Fruit fly (Drosophila melanogaster) whole organism, pupa: ENCODE data around the gene CYLD.
A peak's percentile ranks its signal among the peaks of the same experiment; 100 is the strongest.

ENCODE experiments used
- CG10348 ChIP-seq: fragments of 200-800 bp; sonication (Bioruptor generic); IDR thresholded peaks from 2 replicates; pipeline ENCODE4 v1.3.6; 2022; ENCODE audit warnings: missing biosample characterization, missing genetic modification characterization
- CG12605 ChIP-seq: fragments of 200-800 bp; sonication (Bioruptor generic); IDR thresholded peaks from 2 replicates; pipeline ENCODE4 v1.3.6; 2022; ENCODE audit warnings: missing biosample characterization, missing genetic modification characterization
- CG13204 ChIP-seq: fragments of 200-800 bp; sonication (Bioruptor generic); optimal IDR thresholded peaks from 2 replicates; lab custom pipeline; 2018; ENCODE audit warnings: missing biosample characterization, mild to moderate bottlenecking, missing genetic modification characterization, moderate library complexity
- CG14655 ChIP-seq: fragments of 200-800 bp; sonication (Bioruptor generic); optimal IDR thresholded peaks from 3 replicates; lab custom pipeline; 2017; ENCODE audit warnings: mild to moderate bottlenecking, missing biosample characterization, missing genetic modification reagents, missing genetic modification characterization
- CG17806 ChIP-seq: fragments of 200-800 bp; sonication (Bioruptor generic); optimal IDR thresholded peaks from 2 replicates; lab custom pipeline; 2018; ENCODE audit warnings: missing biosample characterization, mild to moderate bottlenecking, missing genetic modification characterization, moderate library complexity
- CG32121 ChIP-seq: fragments of 200-800 bp; sonication (Bioruptor generic); IDR thresholded peaks from 2 replicates; pipeline ENCODE4 v1.3.6; 2022; ENCODE audit warnings: missing biosample characterization, missing genetic modification characterization
- CG4496 ChIP-seq: fragments of 200-800 bp; sonication (Bioruptor generic); IDR thresholded peaks from 3 replicates; pipeline ENCODE4 v1.3.6; 2022; ENCODE audit warnings: missing biosample characterization, missing genetic modification characterization
- CG8159 ChIP-seq: fragments of 200-800 bp; sonication (Bioruptor generic); optimal IDR thresholded peaks from 3 replicates; lab custom pipeline; 2018; ENCODE audit warnings: missing biosample characterization, mild to moderate bottlenecking, missing genetic modification characterization, moderate library complexity
- CG8301 ChIP-seq: fragments of 200-800 bp; sonication (Bioruptor generic); optimal IDR thresholded peaks from 2 replicates; lab custom pipeline; 2018; ENCODE audit warnings: missing biosample characterization, mild to moderate bottlenecking, missing genetic modification characterization
- CG9948 ChIP-seq: fragments of 200-800 bp; sonication (Bioruptor generic); optimal IDR thresholded peaks from 2 replicates; lab custom pipeline; 2018; ENCODE audit warnings: missing biosample characterization, mild to moderate bottlenecking, missing genetic modification characterization, moderate library complexity
- D1 ChIP-seq: fragments of 200-800 bp; sonication (Bioruptor generic); optimal IDR thresholded peaks from 2 replicates; lab custom pipeline; 2018; ENCODE audit warnings: missing biosample characterization, mild to moderate bottlenecking, missing genetic modification characterization, moderate library complexity
- EcR ChIP-seq: fragments of 200-800 bp; sonication (Bioruptor generic); optimal IDR thresholded peaks from 3 replicates; lab custom pipeline; 2019; ENCODE audit warnings: missing biosample characterization, missing genetic modification characterization, mild to moderate bottlenecking, moderate library complexity, missing genetic modification reagents
- Ets98B ChIP-seq: fragments of 200-800 bp; sonication (Bioruptor generic); IDR thresholded peaks from 2 replicates; pipeline ENCODE4 v1.3.6; 2022; ENCODE audit warnings: missing biosample characterization, missing genetic modification characterization
- Pif1B ChIP-seq: fragments of 200-800 bp; sonication (Bioruptor generic); optimal IDR thresholded peaks from 3 replicates; lab custom pipeline; 2016; ENCODE audit warnings: missing biosample characterization, missing genetic modification characterization
- Snoo ChIP-seq: fragments of 200-800 bp; sonication (Bioruptor generic); optimal IDR thresholded peaks from 3 replicates; lab custom pipeline; 2017; ENCODE audit warnings: missing biosample characterization, mild to moderate bottlenecking, missing genetic modification characterization, inconsistent platforms
- fd96Ca ChIP-seq: fragments of 200-800 bp; sonication (Bioruptor generic); IDR thresholded peaks from 3 replicates; pipeline ENCODE4 v1.3.6; 2022; ENCODE audit warnings: missing biosample characterization, missing genetic modification characterization
- gl ChIP-seq: fragments of 200-800 bp; sonication (Bioruptor generic); optimal IDR thresholded peaks from 2 replicates; lab custom pipeline; 2018; ENCODE audit warnings: missing biosample characterization, mild to moderate bottlenecking, missing genetic modification characterization

The CYLD gene

DNA sequence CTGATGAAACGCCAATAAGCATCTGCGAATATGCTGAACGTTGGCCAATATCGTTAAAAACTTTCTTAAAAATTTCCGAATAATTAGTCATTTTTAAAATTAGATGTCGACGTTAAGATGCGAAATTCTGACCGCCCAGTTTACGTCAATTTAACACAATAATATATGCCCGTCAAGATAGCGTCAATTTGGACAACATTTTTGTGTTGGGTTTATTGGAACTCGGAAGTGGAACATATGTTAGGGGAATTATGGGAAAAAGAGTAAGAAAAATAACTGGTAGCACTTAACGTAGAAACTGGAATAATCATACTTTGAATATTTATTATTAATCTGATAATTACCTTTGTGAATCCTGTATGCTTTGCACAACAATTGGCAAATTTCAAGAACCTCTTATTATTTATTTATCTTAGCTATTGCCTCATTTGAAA, 43.9 kb downstream of the CYLD start, which contains the start of gene CG5676:
TSS of gene CG5676 (minus strand) at position 167 of the 434 bp plus-strand sequence.
- TF ChIP-seq D1 (tag; lab: Kevin White, UChicago): peak; percentile 67
- no peak for TF ChIP-seq Pif1B (GFP tag; lab: Kevin White, UChicago)
- TF ChIP-seq, all 21 proteins: peak for 1

dm6 chr2L:10251592-10251991, 48.1 kb downstream of the CYLD start, which contains the start of gene Ror:
Ror (plus strand) TSS chr2L:10251843.
- TF ChIP-seq Ets98B (GFP tag; lab: Robert Waterston, UW) (no peak), Snoo (no peak), fd96Ca (GFP tag; lab: Robert Waterston, UW) (no peak), EcR (GFP tag; lab: Kevin White, UChicago) (peak; percentile 69)

DNA sequence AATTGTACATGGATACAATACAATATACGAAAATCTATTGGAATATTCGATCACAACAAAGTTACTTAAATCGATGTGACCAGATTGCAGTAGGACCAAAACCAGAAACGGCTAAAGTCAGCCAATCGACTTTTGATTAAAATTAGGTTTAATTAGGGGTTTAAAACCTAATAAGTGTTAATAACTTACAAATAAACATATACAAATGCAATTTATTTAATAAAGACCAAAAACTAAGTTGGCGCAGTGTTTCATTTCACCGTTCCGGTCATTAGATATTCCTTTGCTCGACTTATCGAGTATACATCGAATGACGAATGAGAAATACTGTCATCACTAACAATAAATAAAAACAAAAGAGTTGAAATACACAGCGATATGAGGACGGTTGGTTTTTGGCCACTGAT, 49.2 kb downstream of the CYLD start, which contains the start of the genes bsk and CG31717:
TSS of gene bsk (minus strand) at position 61 of the 407 bp plus-strand sequence.
TSS of gene CG31717 (plus strand) at position 297 of the 407 bp plus-strand sequence.
- TF ChIP-seq EcR (GFP tag; lab: Kevin White, UChicago): peak; percentile 43
- TF ChIP-seq CG8301 (tag; lab: Kevin White, UChicago): no peak

DNA sequence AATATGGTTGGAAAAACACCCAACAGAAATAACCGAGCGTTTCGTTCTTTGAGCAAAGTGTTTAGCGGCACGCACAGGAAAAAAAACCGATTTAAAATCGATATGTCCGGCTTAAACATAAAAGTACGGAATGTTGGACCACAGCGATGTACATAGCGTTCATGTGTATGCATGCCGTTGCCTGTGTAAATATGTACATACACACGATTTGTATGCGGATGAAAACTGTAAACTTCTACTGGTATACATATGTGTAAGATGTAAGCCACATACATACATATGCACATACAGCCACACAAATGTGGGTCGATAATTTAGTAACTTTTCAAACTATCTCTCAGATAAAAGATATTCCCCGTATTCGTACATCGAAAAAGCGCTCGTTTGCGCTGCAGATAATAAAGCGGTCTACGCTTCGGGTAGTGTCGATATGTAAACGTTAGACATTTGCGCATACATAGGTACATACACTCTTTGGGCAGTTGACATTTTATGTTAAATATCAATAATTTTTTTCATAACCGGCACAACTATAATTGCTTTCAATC, 49.9 kb downstream of the CYLD start:
- TF ChIP-seq D1 (tag; lab: Kevin White, UChicago): no peak
- no peak for TF ChIP-seq gl (tag; lab: Kevin White, UChicago)
- TF ChIP-seq CG13204 (GFP tag; lab: Kevin White, UChicago): no peak
- TF ChIP-seq CG9948 (tag; lab: Kevin White, UChicago): no peak
- TF ChIP-seq EcR (GFP tag; lab: Kevin White, UChicago): no peak
- no peak for TF ChIP-seq CG4496
- no peak for TF ChIP-seq CG10348 (GFP tag; lab: Robert Waterston, UW)
- TF ChIP-seq Ets98B (GFP tag; lab: Robert Waterston, UW): no peak
- no peak for TF ChIP-seq CG32121
- TF ChIP-seq CG8159 (tag; lab: Kevin White, UChicago): no peak
- no peak for TF ChIP-seq CG17806
- TF ChIP-seq CG14655 (GFP tag; lab: Kevin White, UChicago): no peak

DNA sequence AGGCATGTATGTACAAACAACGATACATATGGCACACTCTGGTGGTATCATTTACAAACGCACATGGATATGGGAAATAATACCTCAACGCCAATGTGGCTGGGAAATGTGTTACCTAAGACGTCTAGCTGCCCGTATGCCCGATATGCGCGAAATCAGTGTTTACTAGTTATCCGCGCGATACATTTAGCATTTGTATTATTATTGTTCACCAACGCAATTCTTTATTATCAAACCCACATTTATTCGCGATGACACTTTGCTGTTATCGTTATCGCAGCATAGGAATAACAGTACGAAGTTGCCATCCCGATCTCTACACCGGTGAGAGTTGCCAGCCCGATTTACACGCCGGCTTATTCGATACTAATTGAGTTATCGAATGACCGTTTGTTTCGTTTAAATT, 52.9 kb downstream of the CYLD start, which contains the start of gene chico:
TSS of gene chico (minus strand) at position 294 of the 406 bp plus-strand sequence.
- TF ChIP-seq CG14655 (GFP tag; lab: Kevin White, UChicago) (no peak), CG17806 (no peak), Ets98B (GFP tag; lab: Robert Waterston, UW) (no peak), Snoo (no peak), CG12605 (GFP tag; lab: Robert Waterston, UW) (no peak), CG13204 (GFP tag; lab: Kevin White, UChicago) (no peak)
- TF ChIP-seq, all 21 proteins: peak for 0
